Worm (Caenorhabditis elegans) whole organism, L4 larva: ENCODE measurements around the gene pqn-29.

Experiments
- F10B5.3 ChIP-seq: sonication (generic microtip); optimal IDR thresholded peaks from 2 replicates; lab custom pipeline; 2016; ENCODE audit warnings: mild to moderate bottlenecking, missing genetic modification characterization, missing compliant biosample characterization
- F49E8.2 ChIP-seq: sonication (generic microtip); optimal IDR thresholded peaks from 2 replicates; lab custom pipeline; 2016; ENCODE audit warnings: missing compliant biosample characterization, mild to moderate bottlenecking, missing genetic modification characterization, borderline replicate concordance
- R02D3.7 ChIP-seq: fragments of 150-350 bp; sonication (generic microtip); optimal IDR thresholded peaks from 3 replicates; lab custom pipeline; 2014; ENCODE audit warnings: missing biosample characterization, missing genetic modification characterization
- T20F7.1 ChIP-seq: fragments of 200-800 bp; sonication (Bioruptor generic); optimal IDR thresholded peaks from 2 replicates; lab custom pipeline; 2018; ENCODE audit warnings: mild to moderate bottlenecking, missing genetic modification characterization, missing compliant biosample characterization
- Y105C5A.15 ChIP-seq: fragments of 200-800 bp; sonication (Bioruptor generic); IDR thresholded peaks from 2 replicates; pipeline ENCODE4 v1.3.6; 2022; ENCODE audit warnings: missing genetic modification characterization, missing compliant biosample characterization
- Y48G9A.11 ChIP-seq: fragments of 200-800 bp; sonication (Bioruptor generic); IDR thresholded peaks from 2 replicates; pipeline ENCODE4 v1.3.6; 2022; ENCODE audit warnings: missing genetic modification reagents, missing genetic modification characterization, missing compliant biosample characterization
- ZK337.2 ChIP-seq: fragments of 200-800 bp; sonication (Bioruptor generic); IDR thresholded peaks from 2 replicates; pipeline ENCODE4 v1.3.6; 2022; ENCODE audit warnings: missing genetic modification reagents, missing genetic modification characterization, missing compliant biosample characterization
- ZK546.5 ChIP-seq, 2 experiments: sonication (generic microtip); optimal IDR thresholded peaks; 2 replicates each; lab custom pipeline; 2017; ENCODE audit warnings: missing biosample characterization in 2 of 2, missing genetic modification characterization in 2 of 2
- aha-1 ChIP-seq: fragments of 150-350 bp; peaks from one replicate; lab custom pipeline; 2014; ENCODE audit warnings: missing biosample characterization, missing genetic modification characterization
- ama-1 ChIP-seq: fragments of 150-350 bp; optimal IDR thresholded peaks from 2 replicates; lab custom pipeline; 2014; ENCODE audit warnings: inconsistent platforms, mixed read lengths
- arid-1 ChIP-seq: fragments of 200-800 bp; sonication (Bioruptor generic); conservative IDR thresholded peaks from 2 replicates; pipeline ENCODE4 v1.3.6; 2022; ENCODE audit warnings: missing genetic modification reagents, missing genetic modification characterization, missing compliant biosample characterization
- attf-4 ChIP-seq: sonication (generic microtip); optimal IDR thresholded peaks from 3 replicates; lab custom pipeline; 2017; ENCODE audit warnings: missing biosample characterization, missing genetic modification characterization
- ceh-20 ChIP-seq: fragments of 200-800 bp; sonication (Bioruptor generic); IDR thresholded peaks from 2 replicates; pipeline ENCODE4 v1.3.6; 2022; ENCODE audit warnings: missing genetic modification reagents, missing genetic modification characterization, missing compliant biosample characterization
- ceh-28 ChIP-seq: fragments of 150-350 bp; optimal IDR thresholded peaks from 2 replicates; lab custom pipeline; 2014; ENCODE audit warnings: missing biosample characterization, missing genetic modification reagents, missing genetic modification characterization
- ceh-32 ChIP-seq: sonication (generic microtip); optimal IDR thresholded peaks from 2 replicates; lab custom pipeline; 2016; ENCODE audit warnings: mild to moderate bottlenecking, missing genetic modification characterization, missing compliant biosample characterization; ENCODE audit not compliant: poor library complexity
- ces-1 ChIP-seq: fragments of 150-350 bp; sonication (generic microtip); optimal IDR thresholded peaks from 4 replicates; lab custom pipeline; 2014; ENCODE audit warnings: missing biosample characterization, missing genetic modification reagents, missing genetic modification characterization
- daf-12 ChIP-seq: fragments of 150-350 bp; optimal IDR thresholded peaks from 2 replicates; lab custom pipeline; 2014; ENCODE audit warnings: missing biosample characterization, missing genetic modification reagents, missing genetic modification characterization
- daf-16 ChIP-seq, 3 experiments: sonication (generic microtip); optimal IDR thresholded peaks; 2 replicates each; lab custom pipeline; 2016 to 2017; ENCODE audit warnings: missing genetic modification characterization in 3 of 3, missing genetic modification reagents in 3 of 3, mild to moderate bottlenecking in 2 of 3, missing compliant biosample characterization in 2 of 3, missing biosample characterization in 1 of 3, moderate library complexity in 1 of 3
- daf-8 ChIP-seq: fragments of 200-800 bp; sonication (Bioruptor generic); IDR thresholded peaks from 2 replicates; pipeline ENCODE4 v1.3.6; 2022; ENCODE audit warnings: missing genetic modification characterization, missing compliant biosample characterization
- dmd-6 ChIP-seq: fragments of 200-800 bp; sonication (Bioruptor generic); IDR thresholded peaks from 2 replicates; pipeline ENCODE4 v1.3.6; 2022; ENCODE audit warnings: missing genetic modification reagents, missing genetic modification characterization, missing compliant biosample characterization
- hlh-30 ChIP-seq: sonication (generic microtip); optimal IDR thresholded peaks from 2 replicates; lab custom pipeline; 2017; ENCODE audit warnings: antibody characterized with exemption, mild to moderate bottlenecking, missing genetic modification characterization, missing compliant biosample characterization; ENCODE audit not compliant: insufficient read depth
- jun-1 ChIP-seq: fragments of 150-350 bp; optimal IDR thresholded peaks from 2 replicates; lab custom pipeline; 2014; ENCODE audit warnings: missing biosample characterization, missing genetic modification reagents, missing genetic modification characterization
- lin-29 ChIP-seq: fragments of 200-800 bp; sonication (Bioruptor generic); IDR thresholded peaks from 2 replicates; pipeline ENCODE4 v1.3.6; 2022; ENCODE audit warnings: missing genetic modification reagents, missing genetic modification characterization, missing compliant biosample characterization
- lir-3 ChIP-seq: sonication (generic microtip); optimal IDR thresholded peaks from 2 replicates; lab custom pipeline; 2016; ENCODE audit warnings: mild to moderate bottlenecking, missing genetic modification characterization, missing compliant biosample characterization
- madf-5 ChIP-seq, 2 experiments: fragments of 200-800 bp; sonication (Bioruptor generic); IDR thresholded peaks; 2 replicates each; pipeline ENCODE4 v1.3.6; 2022; ENCODE audit warnings: missing compliant biosample characterization in 2 of 2, missing genetic modification characterization in 2 of 2
- madf-9 ChIP-seq: fragments of 200-800 bp; sonication (Bioruptor generic); conservative IDR thresholded peaks from 2 replicates; pipeline ENCODE4 v1.3.6; 2022; ENCODE audit warnings: missing genetic modification reagents, missing genetic modification characterization, missing compliant biosample characterization
- mdl-1 ChIP-seq, 2 experiments: fragments of 150-350 bp in 1 of 2; sonication (generic microtip) in 1 of 2; optimal IDR thresholded peaks; 2 replicates each; lab custom pipeline; 2014 to 2017; ENCODE audit warnings: missing biosample characterization in 2 of 2, missing genetic modification characterization in 2 of 2
- mep-1 ChIP-seq: fragments of 150-350 bp; sonication (generic microtip); optimal IDR thresholded peaks from 3 replicates; lab custom pipeline; 2014; ENCODE audit warnings: missing biosample characterization, missing genetic modification characterization
- mes-2 ChIP-seq: sonication (generic microtip); optimal IDR thresholded peaks from 2 replicates; lab custom pipeline; 2016; ENCODE audit warnings: missing genotype, mild to moderate bottlenecking, missing genetic modification characterization, missing compliant biosample characterization; ENCODE audit not compliant: poor library complexity, severe bottlenecking
- mxl-2 ChIP-seq: fragments of 200-800 bp; sonication (Bioruptor generic); conservative IDR thresholded peaks from 2 replicates; pipeline ENCODE4 v1.3.6; 2022; ENCODE audit warnings: missing genetic modification reagents, missing genetic modification characterization, missing compliant biosample characterization
- mxl-3 ChIP-seq: fragments of 200-800 bp; sonication (Bioruptor generic); optimal IDR thresholded peaks from 2 replicates; lab custom pipeline; 2018; ENCODE audit warnings: mild to moderate bottlenecking, missing genetic modification characterization, missing compliant biosample characterization
- nhr-10 ChIP-seq: fragments of 150-350 bp; optimal IDR thresholded peaks from 2 replicates; lab custom pipeline; 2014; ENCODE audit warnings: missing biosample characterization, missing genetic modification characterization
- nhr-102 ChIP-seq: sonication (generic microtip); optimal IDR thresholded peaks from 2 replicates; lab custom pipeline; 2016; ENCODE audit warnings: mild to moderate bottlenecking, missing genetic modification characterization, moderate library complexity, missing compliant biosample characterization
- nhr-111 ChIP-seq: fragments of 200-800 bp; sonication (Bioruptor generic); optimal IDR thresholded peaks from 2 replicates; lab custom pipeline; 2018; ENCODE audit warnings: mild to moderate bottlenecking, missing genetic modification characterization, missing compliant biosample characterization
- nhr-25 ChIP-seq: sonication (generic microtip); optimal IDR thresholded peaks from 2 replicates; lab custom pipeline; 2017; ENCODE audit warnings: missing genetic modification characterization, mild to moderate bottlenecking, missing compliant biosample characterization, antibody characterized with exemption, moderate library complexity, borderline replicate concordance; ENCODE audit not compliant: insufficient read depth
- nhr-28 ChIP-seq: fragments of 150-350 bp; optimal IDR thresholded peaks from 2 replicates; lab custom pipeline; 2014; ENCODE audit warnings: missing biosample characterization, missing genetic modification characterization
- nhr-41 ChIP-seq: fragments of 200-800 bp; sonication (Bioruptor generic); IDR thresholded peaks from 2 replicates; pipeline ENCODE4 v1.3.6; 2022; ENCODE audit warnings: missing genetic modification reagents, missing genetic modification characterization, missing compliant biosample characterization
- nhr-48 ChIP-seq: sonication (generic microtip); optimal IDR thresholded peaks from 2 replicates; lab custom pipeline; 2016; ENCODE audit warnings: mild to moderate bottlenecking, missing genetic modification characterization, missing compliant biosample characterization
- nhr-77 ChIP-seq: fragments of 150-350 bp; optimal IDR thresholded peaks from 2 replicates; lab custom pipeline; 2014; ENCODE audit warnings: missing biosample characterization, missing genetic modification characterization
- saeg-2 ChIP-seq: fragments of 200-800 bp; sonication (Bioruptor generic); IDR thresholded peaks from 2 replicates; pipeline ENCODE4 v1.3.6; 2022; ENCODE audit warnings: missing genetic modification reagents, missing genetic modification characterization, missing compliant biosample characterization
- set-16 ChIP-seq: fragments of 200-800 bp; sonication (Bioruptor generic); IDR thresholded peaks from 2 replicates; pipeline ENCODE4 v1.3.6; 2022; ENCODE audit warnings: missing genetic modification reagents, missing genetic modification characterization, missing compliant biosample characterization
- skn-1 ChIP-seq: fragments of 150-350 bp; optimal IDR thresholded peaks from 2 replicates; lab custom pipeline; 2014; ENCODE audit warnings: missing biosample characterization, missing genetic modification characterization
- spr-3 ChIP-seq: fragments of 200-800 bp; sonication (Bioruptor generic); optimal IDR thresholded peaks from 2 replicates; lab custom pipeline; 2018; ENCODE audit warnings: mild to moderate bottlenecking, missing genetic modification characterization, missing compliant biosample characterization
- tag-97 ChIP-seq: fragments of 200-800 bp; sonication (Bioruptor generic); IDR thresholded peaks from 2 replicates; pipeline ENCODE4 v1.3.6; 2022; ENCODE audit warnings: missing genetic modification characterization, missing compliant biosample characterization
- vab-7 ChIP-seq: fragments of 200-800 bp; sonication (Bioruptor generic); IDR thresholded peaks from 2 replicates; pipeline ENCODE4 v1.3.6; 2022; ENCODE audit warnings: missing genetic modification reagents, missing genetic modification characterization, missing compliant biosample characterization
- zag-1 ChIP-seq: fragments of 150-350 bp; optimal IDR thresholded peaks from 2 replicates; lab custom pipeline; 2014; ENCODE audit warnings: missing biosample characterization, missing genetic modification characterization
- zfp-2 ChIP-seq: sonication (generic microtip); optimal IDR thresholded peaks from 2 replicates; lab custom pipeline; 2016; ENCODE audit warnings: mild to moderate bottlenecking, missing genetic modification characterization, missing compliant biosample characterization
- zfp-3 ChIP-seq: fragments of 200-800 bp; sonication (Bioruptor generic); conservative IDR thresholded peaks from 2 replicates; pipeline ENCODE4 v1.3.6; 2022; ENCODE audit warnings: missing genetic modification reagents, missing genetic modification characterization, missing compliant biosample characterization
- zip-2 ChIP-seq: fragments of 150-350 bp; optimal IDR thresholded peaks from 2 replicates; lab custom pipeline; 2014; ENCODE audit warnings: missing biosample characterization, missing genetic modification characterization
- ztf-11 ChIP-seq: fragments of 150-350 bp; optimal IDR thresholded peaks from 2 replicates; lab custom pipeline; 2014; ENCODE audit warnings: missing biosample characterization, missing genetic modification characterization

pqn-29 gene

ce11 chrIII:4689595-4689994 lies 43.4 kb upstream of the pqn-29 start (continued):
- TF ChIP-seq daf-16 (GFP tag; optimal IDR thresholded peaks at IDR 0.05; lab: Kevin White, UChicago) (peak; percentile 70 to 80), daf-16 (tag; optimal IDR thresholded peaks at IDR 0.05; lab: Kevin White, UChicago) (peak; percentile 68), zfp-3 (GFP tag; lab: Robert Waterston, UW) (peak; percentile 86), nhr-25 (no peak), nhr-28 (tag; lab: Kevin White, UChicago) (peak; percentile 48), F49E8.2 (tag; lab: Kevin White, UChicago) (peak; percentile 75), madf-9 (GFP tag; lab: Robert Waterston, UW) (peak; percentile 82), ces-1 (GFP tag; lab: Kevin White, UChicago) (no peak), spr-3 (GFP tag; lab: Kevin White, UChicago) (peak; percentile 83), Y105C5A.15 (0 out of 2 replicates have a peak, but pooled peaks have one; percentile 44), R02D3.7 (tag; lab: Kevin White, UChicago) (peak; percentile 36), zfp-2 (tag; lab: Kevin White, UChicago) (peak; percentile 56), mes-2 (tag; lab: Kevin White, UChicago) (peak; percentile 87), nhr-41 (GFP tag; lab: Robert Waterston, UW) (peak; percentile 91), daf-8 (0 out of 2 replicates have a peak, but pooled peaks have one; percentile 59), attf-4 (no peak), hlh-30 (tag; lab: Kevin White, UChicago) (peak; percentile 87), mxl-2 (0 out of 2 replicates have a peak, but pooled peaks have one; percentile 66), nhr-77 (peak; percentile 18), skn-1 (tag; lab: Kevin White, UChicago) (no peak), ceh-32 (no peak), lir-3 (peak; percentile 75), zip-2 (peak; percentile 56), nhr-111 (peak; percentile 93), jun-1 (peak; percentile 28), ztf-11 (no peak), madf-5 (GFP tag; IDR thresholded peaks at IDR 0.05; lab: Robert Waterston, UW) (peak; percentile 59 to 88; a peak in 2 of 4 replicates), nhr-102 (tag; lab: Kevin White, UChicago) (peak; percentile 59), T20F7.1 (GFP tag; lab: Kevin White, UChicago) (peak; percentile 68), ceh-28 (tag; lab: Kevin White, UChicago) (no peak), aha-1 (tag; lab: Kevin White, UChicago) (peak; percentile 90), set-16 (GFP tag; lab: Robert Waterston, UW) (no peak), nhr-10 (tag; lab: Kevin White, UChicago) (no peak), nhr-48 (tag; lab: Kevin White, UChicago) (peak; percentile 77), dmd-6 (GFP tag; lab: Robert Waterston, UW) (peak; percentile 77), daf-12 (tag; lab: Kevin White, UChicago) (no peak), ZK337.2 (no peak), mep-1 (tag; lab: Kevin White, UChicago) (peak; percentile 79), lin-29 (GFP tag; lab: Robert Waterston, UW) (0 out of 2 replicates have a peak, but pooled peaks have one; percentile 14), saeg-2 (GFP tag; lab: Robert Waterston, UW) (0 out of 2 replicates have a peak, but pooled peaks have one; percentile 34), tag-97 (GFP tag; lab: Robert Waterston, UW) (no peak), F10B5.3 (peak; percentile 60), ceh-20 (peak; percentile 75; the same call in 1 of the 2 replicates), mdl-1 (tag; optimal IDR thresholded peaks at IDR 0.05; lab: Kevin White, UChicago) (peak in 1 of 2 experiments; percentile 73), mxl-3 (GFP tag; lab: Kevin White, UChicago) (peak; percentile 96), Y48G9A.11 (GFP tag; lab: Robert Waterston, UW) (peak; percentile 81), ama-1 (lab: Kevin White, UChicago) (no peak), zag-1 (tag; lab: Kevin White, UChicago) (no peak), vab-7 (peak; percentile 91), ZK546.5 (tag; optimal IDR thresholded peaks at IDR 0.05; lab: Kevin White, UChicago) (no peak), arid-1 (GFP tag; lab: Robert Waterston, UW) (peak; percentile 89)
